Worm (Caenorhabditis elegans) whole organism, young adult: ENCODE data around the gene F07F6.7.

ENCODE experiments used
- K11D2.4 ChIP-seq: fragments of 200-800 bp; sonication (Bioruptor generic); IDR thresholded peaks from 2 replicates; pipeline ENCODE4 v1.3.6; 2022; ENCODE audit warnings: missing genetic modification reagents, missing genetic modification characterization, missing compliant biosample characterization
- ama-1 ChIP-seq, 3 experiments: fragments of 150-350 bp in 1 of 3; sonication (generic microtip) in 2 of 3; optimal IDR thresholded peaks; 2 replicates each; lab custom pipeline; 2014 to 2018; ENCODE audit warnings: missing biosample characterization in 2 of 3, missing genetic modification characterization in 2 of 3, missing genetic modification reagents in 2 of 3
- snpc-4 ChIP-seq, 5 experiments: fragments of 150-350 bp in 1 of 5; sonication (generic microtip) in 4 of 5; optimal IDR thresholded peaks; 2 replicates each; lab custom pipeline; 2014 to 2018; ENCODE audit warnings: missing genetic modification characterization in 5 of 5, missing biosample characterization in 3 of 5, antibody characterized with exemption in 2 of 5, mild to moderate bottlenecking in 2 of 5, missing compliant biosample characterization in 2 of 5, missing genotype in 2 of 5, moderate library complexity in 2 of 5, missing genetic modification reagents in 1 of 5

ce11 chrII:5426470-5426869 is 2.8 kb upstream of the F07F6.7 start:
- TF ChIP-seq ama-1 (optimal IDR thresholded peaks at IDR 0.05; lab: Kevin White, UChicago) (no peak), ama-1 (GFP tag; optimal IDR thresholded peaks at IDR 0.05; lab: Kevin White, UChicago) (no peak), K11D2.4 (GFP tag; lab: Robert Waterston, UW) (no peak), snpc-4 (GFP tag; optimal IDR thresholded peaks at IDR 0.05; lab: Kevin White, UChicago) (no peak), snpc-4 (tag; optimal IDR thresholded peaks at IDR 0.05; lab: Kevin White, UChicago) (no peak)
